Fruit fly (Drosophila melanogaster) whole organism, embryonic: ENCODE results near the gene CG11085.
A peak's percentile ranks its signal among the peaks of the same experiment; 100 is the strongest.

Source experiments
- C15 ChIP-seq: fragments of 200-800 bp; sonication (Bioruptor generic); IDR thresholded peaks from 3 replicates; pipeline ENCODE4 v1.3.6; 2022; ENCODE audit warnings: missing biosample characterization, missing genetic modification characterization
- CG11560 ChIP-seq: fragments of 200-800 bp; sonication (Bioruptor generic); IDR thresholded peaks from 3 replicates; pipeline ENCODE4 v1.3.6; 2022; ENCODE audit warnings: missing biosample characterization, missing genetic modification characterization
- CG11695 ChIP-seq: fragments of 200-800 bp; sonication (Bioruptor generic); IDR thresholded peaks from 3 replicates; pipeline ENCODE4 v1.3.6; 2022; ENCODE audit warnings: missing biosample characterization, missing genetic modification characterization
- CG12104 ChIP-seq: fragments of 200-800 bp; sonication (Bioruptor generic); optimal IDR thresholded peaks from 3 replicates; lab custom pipeline; 2016; ENCODE audit warnings: missing biosample characterization, missing genetic modification characterization
- CG13123 ChIP-seq: fragments of 200-800 bp; sonication (Bioruptor generic); optimal IDR thresholded peaks from 2 replicates; lab custom pipeline; 2016; ENCODE audit warnings: missing biosample characterization, missing genetic modification characterization
- CG13894 ChIP-seq: fragments of 200-800 bp; sonication (Bioruptor generic); optimal IDR thresholded peaks from 3 replicates; lab custom pipeline; 2018; ENCODE audit warnings: missing biosample characterization, mild to moderate bottlenecking, missing genetic modification characterization, moderate library complexity
- CG15479 ChIP-seq: fragments of 200-800 bp; sonication (Bioruptor generic); optimal IDR thresholded peaks from 3 replicates; lab custom pipeline; 2019; ENCODE audit warnings: missing biosample characterization, mild to moderate bottlenecking, missing genetic modification characterization, moderate library complexity
- CG1792 ChIP-seq: fragments of 200-800 bp; sonication (Bioruptor generic); optimal IDR thresholded peaks from 2 replicates; lab custom pipeline; 2016; ENCODE audit warnings: missing biosample characterization, missing genetic modification characterization
- CG32532 ChIP-seq: fragments of 200-800 bp; sonication (Bioruptor generic); IDR thresholded peaks from 2 replicates; pipeline ENCODE4 v1.3.6; 2022; ENCODE audit warnings: missing biosample characterization, missing genetic modification characterization
- CG33213 ChIP-seq: fragments of 200-800 bp; sonication (Bioruptor generic); optimal IDR thresholded peaks from 3 replicates; lab custom pipeline; 2016; ENCODE audit warnings: missing biosample characterization, missing genetic modification characterization
- CG3726 ChIP-seq: fragments of 200-800 bp; sonication (Bioruptor generic); IDR thresholded peaks from 3 replicates; pipeline ENCODE4, ENCODE4 v1.3.6; 2022; ENCODE audit warnings: missing biosample characterization, missing genetic modification characterization
- CG4282 ChIP-seq: fragments of 200-800 bp; sonication (Bioruptor generic); optimal IDR thresholded peaks from 2 replicates; lab custom pipeline; 2016; ENCODE audit warnings: missing biosample characterization, missing genetic modification characterization
- CG6654 ChIP-seq: fragments of 200-800 bp; sonication (Bioruptor generic); optimal IDR thresholded peaks from 2 replicates; lab custom pipeline; 2017; ENCODE audit warnings: missing biosample characterization, mild to moderate bottlenecking, missing genetic modification characterization
- CG7963 ChIP-seq: fragments of 200-800 bp; sonication (Bioruptor generic); IDR thresholded peaks from 3 replicates; pipeline ENCODE4 v1.3.6; 2022; ENCODE audit warnings: missing biosample characterization, missing genetic modification characterization; ENCODE audit not compliant: partially characterized antibody
- CG8089 ChIP-seq: fragments of 200-800 bp; sonication (Bioruptor generic); optimal IDR thresholded peaks from 3 replicates; lab custom pipeline; 2016; ENCODE audit warnings: missing biosample characterization, missing genetic modification characterization
- CG9817 ChIP-seq: fragments of 200-800 bp; sonication (Bioruptor generic); optimal IDR thresholded peaks from 2 replicates; lab custom pipeline; 2018; ENCODE audit warnings: missing biosample characterization, mild to moderate bottlenecking, missing genetic modification characterization, moderate library complexity
- CG9932 ChIP-seq: fragments of 200-800 bp; sonication (Bioruptor generic); IDR thresholded peaks from 2 replicates; pipeline ENCODE4 v1.3.6; 2022; ENCODE audit warnings: missing biosample characterization, missing genetic modification characterization
- CHES-1-like ChIP-seq: fragments of 200-800 bp; sonication (Bioruptor generic); optimal IDR thresholded peaks from 2 replicates; lab custom pipeline; 2016; ENCODE audit warnings: missing biosample characterization, missing genetic modification characterization
- D19A ChIP-seq: fragments of 200-800 bp; optimal IDR thresholded peaks from 3 replicates; lab custom pipeline; 2019; ENCODE audit warnings: missing biosample characterization, mild to moderate bottlenecking, missing genetic modification characterization, moderate library complexity
- Dref ChIP-seq: fragments of 200-800 bp; sonication (Bioruptor generic); IDR thresholded peaks from 2 replicates; pipeline ENCODE4 v1.3.6; 2022; ENCODE audit warnings: missing biosample characterization, missing genetic modification characterization
- E2f2 ChIP-seq: fragments of 200-800 bp; sonication (Bioruptor generic); IDR thresholded peaks from 2 replicates; pipeline ENCODE4 v1.3.6; 2022; ENCODE audit warnings: missing biosample characterization, missing genetic modification characterization
- Ets97D ChIP-seq: fragments of 200-800 bp; sonication (Bioruptor generic); optimal IDR thresholded peaks from 3 replicates; lab custom pipeline; 2016; ENCODE audit warnings: missing biosample characterization, missing genetic modification characterization
- Lpt ChIP-seq: fragments of >200 bp; optimal IDR thresholded peaks from 2 replicates; lab custom pipeline; 2018; ENCODE audit warnings: missing biosample characterization, missing genetic modification characterization
- NfI ChIP-seq: fragments of 200-800 bp; sonication (Bioruptor generic); optimal IDR thresholded peaks from 3 replicates; lab custom pipeline; 2018; ENCODE audit warnings: missing biosample characterization, mild to moderate bottlenecking, missing genetic modification characterization, moderate library complexity
- Sin3A ChIP-seq: fragments of >200 bp; optimal IDR thresholded peaks from 2 replicates; lab custom pipeline; 2018
- Taf1 ChIP-seq: fragments of 200-800 bp; sonication (Bioruptor generic); IDR thresholded peaks from 2 replicates; pipeline ENCODE4 v1.3.6; 2022; ENCODE audit warnings: missing biosample characterization, missing genetic modification characterization
- Usf ChIP-seq: fragments of 200-800 bp; sonication (Bioruptor generic); optimal IDR thresholded peaks from 2 replicates; lab custom pipeline; 2017; ENCODE audit warnings: missing genotype, missing biosample characterization, missing genetic modification characterization
- corto ChIP-seq: fragments of 200-800 bp; sonication (Bioruptor generic); optimal IDR thresholded peaks from 2 replicates; lab custom pipeline; 2016; ENCODE audit warnings: missing biosample characterization, mild to moderate bottlenecking, missing genetic modification characterization, moderate library complexity
- cwo ChIP-seq: fragments of 200-800 bp; sonication (Bioruptor generic); optimal IDR thresholded peaks from 3 replicates; lab custom pipeline; 2017; ENCODE audit warnings: missing biosample characterization, missing genetic modification characterization, mild to moderate bottlenecking, moderate library complexity, missing genetic modification reagents
- dysf ChIP-seq: fragments of 200-800 bp; sonication (Bioruptor generic); IDR thresholded peaks from 3 replicates; pipeline ENCODE4 v1.3.6; 2022; ENCODE audit warnings: missing biosample characterization, missing genetic modification characterization
- eve ChIP-seq, 2 experiments: fragments of >200 bp; optimal IDR thresholded peaks; 2 replicates each; lab custom pipeline; 2017; ENCODE audit warnings: missing biosample characterization in 2 of 2, missing genetic modification characterization in 2 of 2
- exex ChIP-seq: fragments of 200-800 bp; sonication (Bioruptor generic); optimal IDR thresholded peaks from 4 replicates; lab custom pipeline; 2018; ENCODE audit warnings: missing biosample characterization, mild to moderate bottlenecking, missing genetic modification characterization, moderate library complexity
- eyg ChIP-seq: fragments of 200-800 bp; sonication (Bioruptor generic); optimal IDR thresholded peaks from 3 replicates; lab custom pipeline; 2016; ENCODE audit warnings: missing biosample characterization, missing genetic modification characterization
- grn ChIP-seq: fragments of 200-800 bp; sonication (Bioruptor generic); optimal IDR thresholded peaks from 3 replicates; lab custom pipeline; 2017; ENCODE audit warnings: missing biosample characterization, missing genetic modification characterization
- lab ChIP-seq: fragments of 200-800 bp; sonication (Bioruptor generic); optimal IDR thresholded peaks from 3 replicates; lab custom pipeline; 2017; ENCODE audit warnings: missing biosample characterization, missing genetic modification characterization, mild to moderate bottlenecking, moderate library complexity, missing genetic modification reagents
- mld ChIP-seq: fragments of 200-800 bp; sonication (Bioruptor generic); IDR thresholded peaks from 3 replicates; pipeline ENCODE4 v1.3.6; 2022; ENCODE audit warnings: missing biosample characterization, missing genetic modification characterization; ENCODE audit not compliant: partially characterized antibody
- oc ChIP-seq: fragments of 200-800 bp; sonication (Bioruptor generic); optimal IDR thresholded peaks from 2 replicates; lab custom pipeline; 2018; ENCODE audit warnings: missing biosample characterization, mild to moderate bottlenecking, missing genetic modification characterization, moderate library complexity
- run ChIP-seq: fragments of 200-800 bp; sonication (Bioruptor generic); optimal IDR thresholded peaks from 3 replicates; lab custom pipeline; 2018; ENCODE audit warnings: missing biosample characterization, mild to moderate bottlenecking, missing genetic modification characterization
- seq ChIP-seq: fragments of 200-800 bp; sonication (Bioruptor generic); IDR thresholded peaks from 2 replicates; pipeline ENCODE4 v1.3.6; 2022; ENCODE audit warnings: missing biosample characterization, missing genetic modification characterization
- slbo ChIP-seq: fragments of 200-800 bp; sonication (Bioruptor generic); IDR thresholded peaks from 2 replicates; pipeline ENCODE4 v1.3.6; 2022; ENCODE audit warnings: missing biosample characterization, missing genetic modification characterization
- sob ChIP-seq: fragments of 200-800 bp; sonication (Bioruptor generic); IDR thresholded peaks from 2 replicates; pipeline ENCODE4 v1.3.6; 2022; ENCODE audit warnings: missing biosample characterization, missing genetic modification characterization
- sr ChIP-seq: fragments of 200-800 bp; sonication (Bioruptor generic); IDR thresholded peaks from 3 replicates; pipeline ENCODE4 v1.3.6; 2022; ENCODE audit warnings: missing biosample characterization, missing genetic modification characterization
- sug ChIP-seq: fragments of 200-800 bp; optimal IDR thresholded peaks from 2 replicates; lab custom pipeline; 2019; ENCODE audit warnings: missing biosample characterization, mild to moderate bottlenecking, missing genetic modification characterization, moderate library complexity
- tin ChIP-seq: fragments of 200-800 bp; sonication (Bioruptor generic); optimal IDR thresholded peaks from 3 replicates; lab custom pipeline; 2016; ENCODE audit warnings: missing biosample characterization, missing genetic modification characterization
- zen2 ChIP-seq: fragments of 200-800 bp; sonication (Bioruptor generic); IDR thresholded peaks from 3 replicates; pipeline ENCODE4 v1.3.6; 2022; ENCODE audit warnings: missing biosample characterization, missing genetic modification characterization; ENCODE audit not compliant: partially characterized antibody

CG11085 gene

DNA sequence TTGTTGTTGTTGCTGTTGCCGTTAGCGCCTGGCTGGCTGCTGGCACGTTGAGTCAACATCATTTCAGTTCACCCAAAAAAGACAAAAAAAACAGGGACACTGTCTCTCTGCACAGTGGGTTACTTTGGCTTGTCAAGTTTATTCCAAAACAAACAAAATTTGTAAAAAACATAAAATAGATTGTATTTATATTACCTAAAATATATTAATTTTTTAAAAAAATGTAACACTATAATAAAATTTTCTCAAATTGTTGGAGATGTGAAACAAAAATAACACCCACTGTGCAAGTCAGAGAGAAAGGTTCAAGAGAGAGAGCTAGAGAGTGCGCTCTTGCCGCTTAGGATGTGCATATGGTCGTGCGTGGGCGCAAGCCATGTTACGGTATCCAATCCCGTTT, 48.5 kb upstream of the CG11085 start (continued):
- TF ChIP-seq Taf1 (GFP tag; lab: Robert Waterston, UW) (peak; percentile 37; the same call in 1 of the 2 replicates), mld (GFP tag; lab: Robert Waterston, UW) (no peak), CG11560 (tag; lab: Robert Waterston, UW) (peak; percentile 46; the same call in 1 of the 3 replicates), CG1792 (GFP tag; lab: Kevin White, UChicago) (no peak), grn (GFP tag; lab: Kevin White, UChicago) (no peak), eyg (GFP tag; lab: Kevin White, UChicago) (no peak), Dref (GFP tag; lab: Robert Waterston, UW) (no peak), exex (tag; lab: Kevin White, UChicago) (peak; percentile 69), Usf (GFP tag; lab: Kevin White, UChicago) (no peak), CG3726 (GFP tag; lab: Robert Waterston, UW) (0 out of 3 replicates have a peak, but pooled peaks have one; percentile 45), CG7963 (GFP tag; lab: Robert Waterston, UW) (no peak), cwo (GFP tag; lab: Kevin White, UChicago) (peak; percentile 86), Ets97D (GFP tag; lab: Kevin White, UChicago) (no peak), NfI (GFP tag; lab: Kevin White, UChicago) (peak; percentile 85), CHES-1-like (GFP tag; lab: Kevin White, UChicago) (no peak), sr (no peak; the same call in 2 of the 3 replicates), CG9817 (tag; lab: Kevin White, UChicago) (peak; percentile 82), Sin3A (lab: Kevin White, UChicago) (no peak), CG15479 (GFP tag; lab: Kevin White, UChicago) (no peak), CG12104 (peak; percentile 55), sug (tag; lab: Kevin White, UChicago) (peak; percentile 85), CG33213 (GFP tag; lab: Kevin White, UChicago) (no peak), C15 (peak; percentile 60; the same call in 1 of the 3 replicates), CG32532 (GFP tag; lab: Robert Waterston, UW) (peak; percentile 90), dysf (GFP tag; lab: Robert Waterston, UW) (peak; percentile 87), CG4282 (GFP tag; lab: Kevin White, UChicago) (no peak), CG8089 (GFP tag; lab: Kevin White, UChicago) (no peak), seq (GFP tag; lab: Robert Waterston, UW) (peak; percentile 81), lab (GFP tag; lab: Kevin White, UChicago) (peak; percentile 96), E2f2 (GFP tag; lab: Robert Waterston, UW) (peak; percentile 58), CG13894 (tag; lab: Kevin White, UChicago) (peak; percentile 96), run (tag; lab: Kevin White, UChicago) (peak; percentile 71), D19A (peak; percentile 74), CG13123 (GFP tag; lab: Kevin White, UChicago) (peak; percentile 26), tin (GFP tag; lab: Kevin White, UChicago) (peak; percentile 66), CG11695 (GFP tag; lab: Robert Waterston, UW) (peak; percentile 81), slbo (GFP tag; lab: Robert Waterston, UW) (peak; percentile 82), CG9932 (GFP tag; lab: Robert Waterston, UW) (peak; percentile 85), CG6654 (GFP tag; lab: Kevin White, UChicago) (peak; percentile 27), Lpt (GFP tag; lab: Kevin White, UChicago) (no peak), zen2 (GFP tag; lab: Robert Waterston, UW) (no peak), oc (tag; lab: Kevin White, UChicago) (peak; percentile 78), corto (GFP tag; lab: Kevin White, UChicago) (no peak), sob (GFP tag; lab: Robert Waterston, UW) (peak; percentile 86), eve (GFP tag; optimal IDR thresholded peaks at IDR 0.05; lab: Kevin White, UChicago) (peak in 1 of 2 experiments; percentile 5)
- TF ChIP-seq, all 482 proteins: peak for 266
